In the genomic region with DNA sequence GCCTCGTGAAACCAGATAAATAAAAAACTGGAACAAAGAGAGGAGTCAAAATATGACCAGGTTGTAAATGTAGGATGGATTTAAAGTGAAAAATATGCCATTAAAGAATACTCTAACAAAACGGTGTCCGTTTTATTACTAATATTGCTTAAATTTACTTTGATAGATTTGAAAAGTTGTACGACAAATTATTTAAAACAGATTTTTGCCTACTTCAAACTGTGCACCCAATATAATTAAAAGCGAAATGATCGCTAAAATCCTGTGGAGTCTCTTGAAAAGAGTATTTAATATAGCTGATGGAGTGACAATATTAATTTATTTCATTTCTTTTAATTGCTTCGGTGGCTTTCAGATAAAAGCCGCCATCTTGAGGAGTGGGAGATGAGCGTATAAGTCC, we compare ENCODE assay signal across 2 fruit fly cellular contexts.
TF ChIP-seq lines count a peak whose summit lies in the region.

No protein-coding gene starts in this region.

- no peak for TF ChIP-seq CTCF in whole organism, embryonic (GFP tag; optimal IDR thresholded peaks at IDR 0.05; lab: Kevin White, UChicago)

TF ChIP-seq in whole organism, embryonic, 481 proteins besides CTCF, POLR2A, EP300 and RAD21:
- TF ChIP-seq CG2712 (tag; optimal IDR thresholded peaks at IDR 0.05; lab: Kevin White, UChicago) (peak; percentile 1), D19A (tag; optimal IDR thresholded peaks at IDR 0.05; lab: Kevin White, UChicago) (peak; percentile 78), Mes4 (GFP tag; optimal IDR thresholded peaks at IDR 0.05; lab: Kevin White, UChicago) (no peak), sens (GFP tag; lab: Kevin White, UChicago) (peak; percentile 70), abd-A (tag; optimal IDR thresholded peaks at IDR 0.05; lab: Kevin White, UChicago) (peak; percentile 5)

TF ChIP-seq in whole organism, prepupa, 60 proteins besides CTCF, POLR2A, EP300 and RAD21:
- TF ChIP-seq CG7368 (GFP tag; optimal IDR thresholded peaks at IDR 0.05; lab: Kevin White, UChicago), result no peak
- no peak for TF ChIP-seq CG4318 (GFP tag; optimal IDR thresholded peaks at IDR 0.05; lab: Kevin White, UChicago)
- peak; percentile 45 for TF ChIP-seq Eip78C (GFP tag; lab: Kevin White, UChicago)
- TF ChIP-seq CG11902 (GFP tag; optimal IDR thresholded peaks at IDR 0.05; lab: Kevin White, UChicago), result no peak
- 0 out of 3 replicates have a peak, but pooled peaks have one; percentile 17 for TF ChIP-seq CG6163 (GFP tag; IDR thresholded peaks at IDR 0.05; lab: Robert Waterston, UW)
- no peak for TF ChIP-seq CG1621 (tag; optimal IDR thresholded peaks at IDR 0.05; lab: Kevin White, UChicago)
